Worm (Caenorhabditis elegans): Measurements from ENCODE around the gene Y6E2A.4.
"Not testable (repeated sequence)": the region's sequence is repeated elsewhere in the genome, so short reads cannot be mapped to it uniquely, and the experiment has no call there.

The Y6E2A.4 gene

ce11 chrV:15748343-15748742, 31.8 kb upstream of the Y6E2A.4 start, which contains the start of gene T23D5.8:
T23D5.8 (minus strand) TSS chrV:15748443.
- not testable (repeated sequence) for TF ChIP-seq lsy-2, C34F6.9, lin-11 (tag; optimal IDR thresholded peaks at IDR 0.05)

ce11 chrV:15744366-15744765, 27.8 kb upstream of the Y6E2A.4 start, which contains the start of gene str-19:
str-19 (minus strand) TSS chrV:15744466.
- not testable (repeated sequence) for TF ChIP-seq mab-5, mdl-1, nhr-237 (tag; optimal IDR thresholded peaks at IDR 0.05)

ce11 chrV:15741851-15742250, 25.3 kb upstream of the Y6E2A.4 start, which contains the start of gene str-18:
str-18 (minus strand) TSS chrV:15741951.
- TF ChIP-seq nhr-12 (tag; optimal IDR thresholded peaks at IDR 0.05) (no peak), ceh-16 (tag; optimal IDR thresholded peaks at IDR 0.05) (no peak), skn-1 (tag; optimal IDR thresholded peaks at IDR 0.05) (no peak), elt-1 (tag; optimal IDR thresholded peaks at IDR 0.05) (no peak), nhr-21 (tag; optimal IDR thresholded peaks at IDR 0.05) (no peak), fos-1 (tag; optimal IDR thresholded peaks at IDR 0.05) (no peak), unc-62 (GFP tag; optimal IDR thresholded peaks at IDR 0.05) (no peak)

DNA sequence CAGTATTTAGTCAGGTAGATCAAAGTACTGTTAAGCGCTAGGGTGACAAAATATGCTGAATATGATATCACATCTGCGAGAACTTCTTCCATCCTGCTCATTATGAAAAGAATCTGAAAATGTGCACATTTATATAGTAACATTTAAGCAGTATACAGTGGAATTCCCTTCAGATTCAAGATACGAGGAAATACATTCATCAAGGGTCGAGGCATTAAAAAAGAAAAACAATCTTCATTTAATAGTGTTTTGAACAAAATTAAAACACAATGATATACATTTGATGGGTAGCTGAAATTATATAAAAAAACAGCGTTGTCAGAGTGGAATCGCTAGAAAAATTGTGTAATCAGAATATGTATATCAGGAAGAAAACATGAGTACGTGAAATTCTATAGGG, 19.1 kb upstream of the Y6E2A.4 start, which contains the start of gene str-27:
str-27 (minus strand) TSS at position 101 of the 400 bp plus-strand sequence.
- no peak for TF ChIP-seq nhr-23 (tag; optimal IDR thresholded peaks at IDR 0.05)
- TF ChIP-seq nhr-21 (tag; optimal IDR thresholded peaks at IDR 0.05), result no peak
- TF ChIP-seq ceh-82 (tag; optimal IDR thresholded peaks at IDR 0.05), result no peak
- no peak for TF ChIP-seq nhr-6 (tag; optimal IDR thresholded peaks at IDR 0.05)
- TF ChIP-seq snpc-4 (tag; optimal IDR thresholded peaks at IDR 0.05), result no peak
- no peak for TF ChIP-seq unc-62 (GFP tag; optimal IDR thresholded peaks at IDR 0.05)
- no peak for TF ChIP-seq gmeb-1 (tag; optimal IDR thresholded peaks at IDR 0.05)
- TF ChIP-seq aly-2 (tag; optimal IDR thresholded peaks at IDR 0.05), result no peak
- no peak for TF ChIP-seq mdl-1 (tag; optimal IDR thresholded peaks at IDR 0.05)
- no peak for TF ChIP-seq unc-39 (tag; optimal IDR thresholded peaks at IDR 0.05)
- TF ChIP-seq skn-1 (tag; optimal IDR thresholded peaks at IDR 0.05), result no peak
- TF ChIP-seq alr-1 (tag; optimal IDR thresholded peaks at IDR 0.05), result no peak

ce11 chrV:15733568-15733967, 17.0 kb upstream of the Y6E2A.4 start, which contains the start of gene T23D5.3:
T23D5.3 (minus strand) TSS chrV:15733668.
- no peak for TF ChIP-seq ztf-1 (GFP tag; conservative IDR thresholded peaks at IDR 0.05)
- no peak for TF ChIP-seq sem-4 (tag; optimal IDR thresholded peaks at IDR 0.05)
- TF ChIP-seq nhr-25 (tag; optimal IDR thresholded peaks at IDR 0.05), result no peak
- no peak for TF ChIP-seq gmeb-1 (tag; optimal IDR thresholded peaks at IDR 0.05)
- no peak for TF ChIP-seq elt-3 (tag; optimal IDR thresholded peaks at IDR 0.05)
- no peak for TF ChIP-seq snpc-4 (tag; optimal IDR thresholded peaks at IDR 0.05)
- no peak for TF ChIP-seq ztf-11 (tag; optimal IDR thresholded peaks at IDR 0.05)
- no peak for TF ChIP-seq C34F6.9 (tag; optimal IDR thresholded peaks at IDR 0.05)

- no peak for TF ChIP-seq gmeb-1 (tag; optimal IDR thresholded peaks at IDR 0.05)
- no peak for TF ChIP-seq unc-39 (tag; optimal IDR thresholded peaks at IDR 0.05)
- TF ChIP-seq nhr-10 (tag; optimal IDR thresholded peaks at IDR 0.05), result no peak
- TF ChIP-seq crh-2 (tag; optimal IDR thresholded peaks at IDR 0.05), result no peak
- TF ChIP-seq nhr-129 (tag; optimal IDR thresholded peaks at IDR 0.05), result no peak
- TF ChIP-seq nhr-21 (tag; optimal IDR thresholded peaks at IDR 0.05), result no peak
- TF ChIP-seq dmd-4 (tag; optimal IDR thresholded peaks at IDR 0.05), result no peak
- no peak for TF ChIP-seq ztf-11 (tag; optimal IDR thresholded peaks at IDR 0.05)
- TF ChIP-seq ama-1 (optimal IDR thresholded peaks at IDR 0.05), result no peak
- TF ChIP-seq C34F6.9 (tag; optimal IDR thresholded peaks at IDR 0.05), result no peak
- TF ChIP-seq Y55F3AM.14 (GFP tag; optimal IDR thresholded peaks at IDR 0.05), result no peak
- TF ChIP-seq elt-3 (tag; optimal IDR thresholded peaks at IDR 0.05), result no peak
- TF ChIP-seq fos-1 (tag; optimal IDR thresholded peaks at IDR 0.05), result no peak
- TF ChIP-seq ztf-4 (tag; optimal IDR thresholded peaks at IDR 0.05), result no peak
- TF ChIP-seq sem-4 (tag; optimal IDR thresholded peaks at IDR 0.05), result no peak
- no peak for TF ChIP-seq lin-39 (tag; optimal IDR thresholded peaks at IDR 0.05)
- TF ChIP-seq ztf-1 (GFP tag; conservative IDR thresholded peaks at IDR 0.05), result no peak
- TF ChIP-seq mab-5 (tag; optimal IDR thresholded peaks at IDR 0.05), result no peak
- no peak for TF ChIP-seq nhr-6 (tag; optimal IDR thresholded peaks at IDR 0.05)
- no peak for TF ChIP-seq zag-1 (tag; optimal IDR thresholded peaks at IDR 0.05)
Measured at ce11 chrV:15733020-15733419, 16.4 kb upstream of the Y6E2A.4 start.

Data from whole organism, L2 larva.